Fruit fly (Drosophila melanogaster) whole organism, embryonic: ENCODE data around the gene Sc2.
A peak's percentile ranks its signal among the peaks of the same experiment; 100 is the strongest.

Source experiments
- Aef1 ChIP-seq: fragments of 200-800 bp; sonication (Bioruptor generic); IDR thresholded peaks from 3 replicates; pipeline ENCODE4 v1.3.6; 2022; ENCODE audit warnings: missing biosample characterization, missing genetic modification characterization
- CG1024 ChIP-seq: fragments of 200-800 bp; sonication (Bioruptor generic); IDR thresholded peaks from 2 replicates; pipeline ENCODE4 v1.3.6; 2022; ENCODE audit warnings: missing biosample characterization, missing genetic modification characterization
- CG11723 ChIP-seq: fragments of 200-800 bp; sonication (Bioruptor generic); optimal IDR thresholded peaks from 2 replicates; lab custom pipeline; 2017; ENCODE audit warnings: missing biosample characterization, mild to moderate bottlenecking, missing genetic modification characterization
- CG13775 ChIP-seq: fragments of 200-800 bp; sonication (Bioruptor generic); optimal IDR thresholded peaks from 3 replicates; lab custom pipeline; 2017; ENCODE audit warnings: missing biosample characterization, mild to moderate bottlenecking, missing genetic modification characterization
- CG15601 ChIP-seq: fragments of 200-800 bp; sonication (Bioruptor generic); optimal IDR thresholded peaks from 3 replicates; lab custom pipeline; 2019; ENCODE audit warnings: missing biosample characterization, mild to moderate bottlenecking, missing genetic modification characterization, moderate library complexity
- CG1602 ChIP-seq: fragments of 200-800 bp; sonication (Bioruptor generic); optimal IDR thresholded peaks from 3 replicates; lab custom pipeline; 2016; ENCODE audit warnings: missing biosample characterization, missing genetic modification characterization
- CG1603 ChIP-seq: fragments of 200-800 bp; sonication (Bioruptor generic); optimal IDR thresholded peaks from 2 replicates; lab custom pipeline; 2019; ENCODE audit warnings: missing biosample characterization, mild to moderate bottlenecking, missing genetic modification characterization, moderate library complexity
- CG2199 ChIP-seq: fragments of 200-800 bp; sonication (Bioruptor generic); IDR thresholded peaks from 3 replicates; pipeline ENCODE4 v1.3.6; 2022; ENCODE audit warnings: missing biosample characterization, missing genetic modification characterization
- CG31224 ChIP-seq: fragments of 200-800 bp; sonication (Bioruptor generic); IDR thresholded peaks from 2 replicates; pipeline ENCODE4 v1.3.6; 2022; ENCODE audit warnings: missing biosample characterization, missing genetic modification characterization
- CG32532 ChIP-seq: fragments of 200-800 bp; sonication (Bioruptor generic); IDR thresholded peaks from 2 replicates; pipeline ENCODE4 v1.3.6; 2022; ENCODE audit warnings: missing biosample characterization, missing genetic modification characterization
- CG32767 ChIP-seq: fragments of 200-800 bp; sonication (Bioruptor generic); IDR thresholded peaks from 2 replicates; pipeline ENCODE4 v1.3.6; 2022; ENCODE audit warnings: missing biosample characterization, missing genetic modification characterization
- CG5245 ChIP-seq: fragments of 200-800 bp; sonication (Bioruptor generic); optimal IDR thresholded peaks from 3 replicates; lab custom pipeline; 2016; ENCODE audit warnings: missing biosample characterization, missing genetic modification characterization
- CG6683 ChIP-seq: fragments of 200-800 bp; sonication (Bioruptor generic); optimal IDR thresholded peaks from 2 replicates; lab custom pipeline; 2017; ENCODE audit warnings: missing biosample characterization, mild to moderate bottlenecking, missing genetic modification characterization, missing genetic modification reagents
- CG7963 ChIP-seq: fragments of 200-800 bp; sonication (Bioruptor generic); IDR thresholded peaks from 3 replicates; pipeline ENCODE4 v1.3.6; 2022; ENCODE audit warnings: missing biosample characterization, missing genetic modification characterization; ENCODE audit not compliant: partially characterized antibody
- CG8281 ChIP-seq: fragments of 200-800 bp; sonication (Bioruptor generic); optimal IDR thresholded peaks from 2 replicates; lab custom pipeline; 2018; ENCODE audit warnings: missing biosample characterization, mild to moderate bottlenecking, missing genetic modification characterization, moderate library complexity
- CG8944 ChIP-seq: fragments of 200-800 bp; sonication (Bioruptor generic); optimal IDR thresholded peaks from 3 replicates; lab custom pipeline; 2016; ENCODE audit warnings: missing biosample characterization, missing genetic modification characterization
- Dip2 ChIP-seq: fragments of 200-800 bp; sonication (Bioruptor generic); IDR thresholded peaks from 2 replicates; pipeline ENCODE4 v1.3.6; 2022; ENCODE audit warnings: missing biosample characterization, missing genetic modification characterization
- Dref ChIP-seq: fragments of 200-800 bp; sonication (Bioruptor generic); IDR thresholded peaks from 2 replicates; pipeline ENCODE4 v1.3.6; 2022; ENCODE audit warnings: missing biosample characterization, missing genetic modification characterization
- Gsc ChIP-seq: fragments of 200-800 bp; sonication (Bioruptor generic); IDR thresholded peaks from 2 replicates; pipeline ENCODE4 v1.3.6; 2022; ENCODE audit warnings: missing biosample characterization, missing genetic modification characterization
- H2.0 ChIP-seq: fragments of 200-800 bp; sonication (Bioruptor generic); IDR thresholded peaks from 2 replicates; pipeline ENCODE4 v1.3.6; 2022; ENCODE audit warnings: missing biosample characterization, missing genetic modification characterization
- HHEX ChIP-seq: fragments of 200-800 bp; sonication (Bioruptor generic); optimal IDR thresholded peaks from 3 replicates; lab custom pipeline; 2017; ENCODE audit warnings: missing biosample characterization, mild to moderate bottlenecking, missing genetic modification characterization, missing genetic modification reagents
- HLH4C ChIP-seq: fragments of 200-800 bp; sonication (Bioruptor generic); IDR thresholded peaks from 3 replicates; pipeline ENCODE4 v1.3.6; 2022; ENCODE audit warnings: missing biosample characterization, missing genetic modification characterization; ENCODE audit not compliant: partially characterized antibody
- Hr3 ChIP-seq: fragments of 200-800 bp; sonication (Bioruptor generic); optimal IDR thresholded peaks from 3 replicates; lab custom pipeline; 2016; ENCODE audit warnings: missing biosample characterization, missing genetic modification characterization
- Lhr ChIP-seq: fragments of 200-800 bp; sonication (Bioruptor generic); optimal IDR thresholded peaks from 3 replicates; lab custom pipeline; 2017; ENCODE audit warnings: mild to moderate bottlenecking, missing biosample characterization, missing genetic modification reagents, missing genetic modification characterization
- Oli ChIP-seq: fragments of 200-800 bp; sonication (Bioruptor generic); optimal IDR thresholded peaks from 2 replicates; lab custom pipeline; 2018; ENCODE audit warnings: missing biosample characterization, mild to moderate bottlenecking, missing genetic modification characterization, moderate library complexity
- Pdp1 ChIP-seq, 2 experiments: fragments of 200-800 bp; sonication (Bioruptor generic); optimal IDR thresholded peaks; 3 replicates each; lab custom pipeline; 2016; ENCODE audit warnings: missing biosample characterization in 2 of 2, missing genetic modification characterization in 2 of 2, mild to moderate bottlenecking in 1 of 2, moderate library complexity in 1 of 2
- TFAM ChIP-seq: fragments of 200-800 bp; sonication (Bioruptor generic); optimal IDR thresholded peaks from 2 replicates; lab custom pipeline; 2017; ENCODE audit warnings: missing biosample characterization, missing genetic modification characterization, inconsistent platforms
- Taf1 ChIP-seq: fragments of 200-800 bp; sonication (Bioruptor generic); IDR thresholded peaks from 2 replicates; pipeline ENCODE4 v1.3.6; 2022; ENCODE audit warnings: missing biosample characterization, missing genetic modification characterization
- Xrp1 ChIP-seq: fragments of 200-800 bp; sonication (Bioruptor generic); IDR thresholded peaks from 2 replicates; pipeline ENCODE4 v1.3.6; 2022; ENCODE audit warnings: missing biosample characterization, missing genetic modification characterization
- bbx ChIP-seq: fragments of 200-800 bp; sonication (Bioruptor generic); IDR thresholded peaks from 2 replicates; pipeline ENCODE4 v1.3.6; 2022; ENCODE audit warnings: missing biosample characterization, missing genetic modification characterization; ENCODE audit not compliant: partially characterized antibody
- chinmo ChIP-seq: fragments of 200-800 bp; sonication (Bioruptor generic); IDR thresholded peaks from 4 replicates; pipeline ENCODE4 v1.3.6; 2022; ENCODE audit warnings: missing biosample characterization, missing genetic modification characterization; ENCODE audit not compliant: partially characterized antibody
- crp ChIP-seq, 2 experiments: fragments of 200-800 bp; sonication (Bioruptor generic); optimal IDR thresholded peaks; 2 replicates in 1 of 2; 3 replicates in 1 of 2; lab custom pipeline; 2017; ENCODE audit warnings: missing biosample characterization in 2 of 2, missing genetic modification characterization in 2 of 2, mild to moderate bottlenecking in 1 of 2, moderate library complexity in 1 of 2
- dimm ChIP-seq: fragments of 200-800 bp; sonication (Bioruptor generic); IDR thresholded peaks from 2 replicates; pipeline ENCODE4 v1.3.6; 2022; ENCODE audit warnings: missing biosample characterization, missing genetic modification characterization
- disco-r ChIP-seq: fragments of 200-800 bp; sonication (Bioruptor generic); optimal IDR thresholded peaks from 2 replicates; lab custom pipeline; 2016; ENCODE audit warnings: missing biosample characterization, missing genetic modification characterization
- eyg ChIP-seq: fragments of 200-800 bp; sonication (Bioruptor generic); optimal IDR thresholded peaks from 3 replicates; lab custom pipeline; 2016; ENCODE audit warnings: missing biosample characterization, missing genetic modification characterization
- fd96Cb ChIP-seq: fragments of 200-800 bp; sonication (Bioruptor generic); optimal IDR thresholded peaks from 2 replicates; lab custom pipeline; 2018; ENCODE audit warnings: missing biosample characterization, mild to moderate bottlenecking, missing genetic modification characterization, moderate library complexity
- gro ChIP-seq: fragments of 200-800 bp; sonication (Bioruptor generic); optimal IDR thresholded peaks from 2 replicates; lab custom pipeline; 2016; ENCODE audit warnings: missing biosample characterization, missing genetic modification characterization
- jumu ChIP-seq: fragments of 200-800 bp; sonication (Bioruptor generic); optimal IDR thresholded peaks from 3 replicates; lab custom pipeline; 2016; ENCODE audit warnings: missing biosample characterization, missing genetic modification characterization
- kah ChIP-seq: fragments of 200-800 bp; sonication (Bioruptor generic); optimal IDR thresholded peaks from 2 replicates; lab custom pipeline; 2018; ENCODE audit warnings: missing biosample characterization, mild to moderate bottlenecking, missing genetic modification characterization
- maf-S ChIP-seq: fragments of 200-800 bp; sonication (Bioruptor generic); optimal IDR thresholded peaks from 2 replicates; lab custom pipeline; 2016; ENCODE audit warnings: missing biosample characterization, missing genetic modification characterization
- otp ChIP-seq: fragments of 200-800 bp; sonication (Bioruptor generic); IDR thresholded peaks from 3 replicates; pipeline ENCODE4, ENCODE4 v1.3.6; 2022; ENCODE audit warnings: missing biosample characterization, missing genetic modification characterization
- pan ChIP-seq, 4 experiments: fragments of >200 bp in 3 of 4; fragments of 200-800 bp in 1 of 4; sonication (Bioruptor generic) in 1 of 4; optimal IDR thresholded peaks in 3 of 4; IDR thresholded peaks in 1 of 4; 2 replicates each; pipeline versions ENCODE4 v1.3.6 to Lab custom; 2017 to 2022; ENCODE audit warnings: missing biosample characterization in 2 of 4, missing genetic modification characterization in 2 of 4, mixed read lengths in 1 of 4
- pum ChIP-seq: fragments of 200-800 bp; sonication (Bioruptor generic); optimal IDR thresholded peaks from 2 replicates; lab custom pipeline; 2016; ENCODE audit warnings: missing biosample characterization, missing genetic modification characterization
- sd ChIP-seq: fragments of 200-800 bp; sonication (Bioruptor generic); optimal IDR thresholded peaks from 3 replicates; lab custom pipeline; 2018; ENCODE audit warnings: missing biosample characterization, mild to moderate bottlenecking, missing genetic modification characterization, moderate library complexity
- sqz ChIP-seq: fragments of 200-800 bp; sonication (Bioruptor generic); optimal IDR thresholded peaks from 3 replicates; lab custom pipeline; 2018; ENCODE audit warnings: missing biosample characterization, mild to moderate bottlenecking, missing genetic modification characterization
- tll ChIP-seq, 2 experiments: fragments of 200-800 bp in 1 of 2; fragments of >200 bp in 1 of 2; sonication (Bioruptor generic) in 1 of 2; optimal IDR thresholded peaks; 2 replicates each; lab custom pipeline; 2017 to 2019; ENCODE audit warnings: missing biosample characterization in 2 of 2, missing genetic modification characterization in 2 of 2, mild to moderate bottlenecking in 1 of 2, moderate library complexity in 1 of 2
- twi ChIP-seq: fragments of 200-800 bp; optimal IDR thresholded peaks from 2 replicates; lab custom pipeline; 2019; ENCODE audit warnings: missing biosample characterization, mild to moderate bottlenecking, missing genetic modification characterization, moderate library complexity
- zen ChIP-seq: fragments of 200-800 bp; sonication (Bioruptor generic); optimal IDR thresholded peaks from 3 replicates; lab custom pipeline; 2018; ENCODE audit warnings: missing biosample characterization, mild to moderate bottlenecking, missing genetic modification characterization, moderate library complexity
- zfh1 ChIP-seq: fragments of 200-800 bp; sonication (Bioruptor generic); IDR thresholded peaks from 3 replicates; pipeline ENCODE4 v1.3.6; 2022; ENCODE audit warnings: missing biosample characterization, missing genetic modification characterization

Gene Sc2

DNA sequence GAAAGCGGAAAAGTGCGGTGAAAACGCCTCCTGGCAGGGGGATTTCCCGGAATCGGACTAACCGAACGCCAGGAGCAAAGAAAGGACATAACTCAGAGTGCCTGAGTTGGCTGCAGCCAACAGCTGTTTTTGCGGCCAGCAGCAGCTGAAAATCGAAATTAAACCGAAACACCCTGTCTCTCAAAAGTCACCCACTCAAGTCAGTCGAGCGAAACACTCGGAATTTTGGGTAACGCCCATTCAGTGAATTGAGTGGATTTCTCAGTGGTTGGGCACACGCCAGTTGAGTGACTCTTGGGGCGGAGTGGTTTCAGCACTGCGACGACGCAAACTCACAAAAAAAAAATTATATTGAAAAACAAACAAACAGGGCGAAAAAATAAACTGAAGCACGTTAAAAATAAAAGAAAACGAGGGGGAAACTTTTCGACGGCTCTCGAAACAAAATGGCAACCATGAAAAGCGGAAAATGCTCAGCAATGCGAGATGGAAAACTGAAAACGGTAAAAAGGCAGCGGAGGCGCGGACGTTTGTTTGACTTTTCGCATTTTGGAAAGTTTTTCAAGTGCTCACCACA lies 24.5 kb upstream of the Sc2 start (continued):
- TF ChIP-seq gro (GFP tag; lab: Kevin White, UChicago) (no peak), Aef1 (GFP tag; lab: Robert Waterston, UW) (no peak), zen (tag; lab: Kevin White, UChicago) (no peak), fd96Cb (tag; lab: Kevin White, UChicago) (no peak), Lhr (GFP tag; lab: Kevin White, UChicago) (no peak), CG1603 (tag; lab: Kevin White, UChicago) (no peak), chinmo (GFP tag; lab: Robert Waterston, UW) (0 out of 4 replicates have a peak, but pooled peaks have one; percentile 51), CG13775 (GFP tag; lab: Kevin White, UChicago) (no peak), crp (GFP tag; optimal IDR thresholded peaks at IDR 0.05; lab: Kevin White, UChicago) (peak in 1 of 2 experiments; percentile 50), tll (GFP tag; optimal IDR thresholded peaks at IDR 0.05; lab: Kevin White, UChicago) (peak in 1 of 2 experiments; percentile 56), HLH4C (GFP tag; lab: Robert Waterston, UW) (no peak), maf-S (GFP tag; lab: Kevin White, UChicago) (no peak), pum (GFP tag; lab: Kevin White, UChicago) (no peak), pan (optimal IDR thresholded peaks at IDR 0.05; lab: Kevin White, UChicago) (no peak), pan (GFP tag; optimal IDR thresholded peaks at IDR 0.05 in 1 of 2, IDR thresholded peaks at IDR 0.05 in 1 of 2) (no peak), HHEX (GFP tag; lab: Kevin White, UChicago) (no peak), CG32767 (GFP tag; lab: Robert Waterston, UW) (no peak), jumu (GFP tag; lab: Kevin White, UChicago) (no peak), eyg (GFP tag; lab: Kevin White, UChicago) (no peak), zfh1 (GFP tag; lab: Robert Waterston, UW) (no peak), CG6683 (GFP tag; lab: Kevin White, UChicago) (no peak), CG1024 (no peak), CG8281 (no peak), kah (GFP tag; lab: Kevin White, UChicago) (no peak), CG31224 (GFP tag; lab: Robert Waterston, UW) (no peak), Gsc (GFP tag; lab: Robert Waterston, UW) (no peak), sd (tag; lab: Kevin White, UChicago) (no peak), Pdp1 (GFP tag; optimal IDR thresholded peaks at IDR 0.05; lab: Kevin White, UChicago) (no peak), H2.0 (GFP tag; lab: Robert Waterston, UW) (no peak), CG5245 (GFP tag; lab: Kevin White, UChicago) (no peak), CG2199 (GFP tag; lab: Robert Waterston, UW) (peak; percentile 57; the same call in 1 of the 3 replicates), CG8944 (GFP tag; lab: Kevin White, UChicago) (no peak), Dref (GFP tag; lab: Robert Waterston, UW) (no peak), dimm (GFP tag; lab: Robert Waterston, UW) (no peak), sqz (GFP tag; lab: Kevin White, UChicago) (peak; percentile 66), Taf1 (GFP tag; lab: Robert Waterston, UW) (no peak), CG32532 (GFP tag; lab: Robert Waterston, UW) (no peak), CG7963 (GFP tag; lab: Robert Waterston, UW) (no peak), otp (GFP tag; lab: Robert Waterston, UW) (no peak), CG1602 (GFP tag; lab: Kevin White, UChicago) (no peak), Xrp1 (no peak), Hr3 (GFP tag; lab: Kevin White, UChicago) (no peak), Oli (tag; lab: Kevin White, UChicago) (no peak), CG11723 (GFP tag; lab: Kevin White, UChicago) (no peak), disco-r (GFP tag; lab: Kevin White, UChicago) (no peak), CG15601 (tag; lab: Kevin White, UChicago) (no peak), Dip2 (GFP tag; lab: Robert Waterston, UW) (no peak), bbx (GFP tag; lab: Robert Waterston, UW) (peak; percentile 46), twi (peak; percentile 46), TFAM (no peak)
